Worm (Caenorhabditis elegans) whole organism, midembryonic: Measurements from ENCODE around the gene H20J04.4.

ENCODE experiments used
- T22C8.4 ChIP-seq: fragments of 200-800 bp; sonication (Bioruptor generic); IDR thresholded peaks from 2 replicates; pipeline ENCODE4 v1.3.6; 2022; ENCODE audit warnings: missing genetic modification characterization, missing compliant biosample characterization
- cog-1 ChIP-seq: sonication (generic microtip); optimal IDR thresholded peaks from 2 replicates; lab custom pipeline; 2016; ENCODE audit warnings: missing genetic modification characterization, missing compliant biosample characterization
- flt-1 ChIP-seq: fragments of 200-800 bp; sonication (Bioruptor generic); IDR thresholded peaks from 2 replicates; pipeline ENCODE4 v1.3.6; 2022; ENCODE audit warnings: missing genetic modification characterization, missing compliant biosample characterization
- klf-2 ChIP-seq: fragments of 200-800 bp; sonication (Bioruptor generic); conservative IDR thresholded peaks from 2 replicates; pipeline ENCODE4 v1.3.6; 2022; ENCODE audit warnings: missing genetic modification reagents, missing genetic modification characterization, missing compliant biosample characterization
- ref-1 ChIP-seq: fragments of 200-800 bp; sonication (Bioruptor generic); conservative IDR thresholded peaks from 2 replicates; pipeline ENCODE4 v1.3.6; 2022; ENCODE audit warnings: missing genetic modification reagents, missing genetic modification characterization, missing compliant biosample characterization
- tab-1 ChIP-seq: fragments of 200-800 bp; sonication (Bioruptor generic); IDR thresholded peaks from 2 replicates; pipeline ENCODE4 v1.3.6; 2022; ENCODE audit warnings: missing genetic modification characterization, missing compliant biosample characterization
- ztf-23 ChIP-seq: fragments of 200-800 bp; sonication (Bioruptor generic); IDR thresholded peaks from 2 replicates; pipeline ENCODE4 v1.3.6; 2022; ENCODE audit warnings: missing genetic modification reagents, missing genetic modification characterization, missing compliant biosample characterization
- ztf-29 ChIP-seq: fragments of 200-800 bp; sonication (Bioruptor generic); IDR thresholded peaks from 2 replicates; pipeline ENCODE4 v1.3.6; 2022; ENCODE audit warnings: missing genetic modification reagents, missing genetic modification characterization, missing compliant biosample characterization

DNA sequence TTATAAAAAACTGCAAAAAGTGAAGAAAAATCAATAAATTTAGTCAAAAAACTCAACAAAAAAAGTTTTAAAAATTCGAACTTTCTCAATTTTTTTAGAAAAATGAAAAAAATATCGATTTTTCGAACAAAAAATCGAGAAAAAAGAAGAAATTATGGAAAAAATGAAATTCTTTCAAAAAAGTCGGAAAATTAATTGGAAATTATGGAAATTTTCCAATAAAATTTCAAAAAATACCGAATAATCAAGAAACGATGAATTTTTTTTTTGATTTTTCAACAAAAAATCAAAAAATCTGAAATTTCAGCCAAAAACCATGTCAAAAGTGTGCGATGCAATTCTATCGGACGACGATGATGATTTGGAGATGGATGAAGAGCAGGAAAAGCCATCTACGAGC is at the start of gene H20J04.4:
- TF ChIP-seq flt-1 (GFP tag; lab: Robert Waterston, UW) (no peak), ztf-23 (GFP tag; lab: Robert Waterston, UW) (no peak), ref-1 (GFP tag; lab: Robert Waterston, UW) (no peak), T22C8.4 (no peak), cog-1 (no peak), ztf-29 (GFP tag; lab: Robert Waterston, UW) (no peak), tab-1 (GFP tag; lab: Robert Waterston, UW) (no peak), klf-2 (GFP tag; lab: Robert Waterston, UW) (no peak)
